Fruit fly (Drosophila melanogaster) whole organism, prepupa: ENCODE measurements around the gene Aatf.

ENCODE experiments used
- CG10631 ChIP-seq: fragments of 200-800 bp; sonication (Bioruptor generic); optimal IDR thresholded peaks from 2 replicates; lab custom pipeline; 2016; ENCODE audit warnings: missing biosample characterization, missing genetic modification characterization
- CG11294 ChIP-seq: fragments of 200-800 bp; sonication (Bioruptor generic); IDR thresholded peaks from 2 replicates; pipeline ENCODE4 v1.3.6; 2022; ENCODE audit warnings: missing biosample characterization, missing genetic modification characterization
- CG11762 ChIP-seq: fragments of 200-800 bp; sonication (Bioruptor generic); optimal IDR thresholded peaks from 3 replicates; lab custom pipeline; 2016; ENCODE audit warnings: missing biosample characterization, missing genetic modification characterization; ENCODE audit not compliant: insufficient read depth
- CG15336 ChIP-seq: fragments of 200-800 bp; sonication (Bioruptor generic); IDR thresholded peaks from 2 replicates; pipeline ENCODE4 v1.3.6; 2022; ENCODE audit warnings: missing biosample characterization, missing genetic modification characterization
- CG16779 ChIP-seq: fragments of 200-800 bp; sonication (Bioruptor generic); optimal IDR thresholded peaks from 3 replicates; lab custom pipeline; 2017; ENCODE audit warnings: missing biosample characterization, mild to moderate bottlenecking, missing genetic modification characterization
- CG31627 ChIP-seq: fragments of 200-800 bp; sonication (Bioruptor generic); optimal IDR thresholded peaks from 3 replicates; lab custom pipeline; 2016; ENCODE audit warnings: missing biosample characterization, missing genetic modification characterization
- CG32006 ChIP-seq: fragments of 200-800 bp; sonication (Bioruptor generic); optimal IDR thresholded peaks from 3 replicates; lab custom pipeline; 2017; ENCODE audit warnings: missing biosample characterization, mild to moderate bottlenecking, missing genetic modification characterization
- CG34406 ChIP-seq: fragments of 200-800 bp; sonication (Bioruptor generic); optimal IDR thresholded peaks from 3 replicates; lab custom pipeline; 2016; ENCODE audit warnings: missing biosample characterization, missing genetic modification characterization
- CG4318 ChIP-seq: fragments of 200-800 bp; sonication (Bioruptor generic); optimal IDR thresholded peaks from 3 replicates; lab custom pipeline; 2017; ENCODE audit warnings: missing biosample characterization, mild to moderate bottlenecking, missing genetic modification characterization
- CG6163 ChIP-seq: fragments of 200-800 bp; sonication (Bioruptor generic); IDR thresholded peaks from 3 replicates; pipeline ENCODE4 v1.3.6; 2022; ENCODE audit warnings: missing biosample characterization, missing genetic modification characterization
- CG6808 ChIP-seq: fragments of 200-800 bp; sonication (Bioruptor generic); optimal IDR thresholded peaks from 3 replicates; lab custom pipeline; 2017; ENCODE audit warnings: missing biosample characterization, missing genetic modification characterization, mild to moderate bottlenecking, moderate library complexity, missing genetic modification reagents
- CG7368 ChIP-seq: fragments of 200-800 bp; sonication (Bioruptor generic); optimal IDR thresholded peaks from 3 replicates; lab custom pipeline; 2016; ENCODE audit warnings: missing biosample characterization, missing genetic modification characterization
- CG8119 ChIP-seq: fragments of 200-800 bp; sonication (Bioruptor generic); IDR thresholded peaks from 3 replicates; pipeline ENCODE4 v1.3.6; 2022; ENCODE audit warnings: missing biosample characterization, missing genetic modification characterization
- CG8319 ChIP-seq: fragments of 200-800 bp; sonication (Bioruptor generic); optimal IDR thresholded peaks from 3 replicates; lab custom pipeline; 2016; ENCODE audit warnings: missing biosample characterization, missing genetic modification characterization
- CG9139 ChIP-seq: fragments of 200-800 bp; sonication (Bioruptor generic); optimal IDR thresholded peaks from 3 replicates; lab custom pipeline; 2017; ENCODE audit warnings: missing biosample characterization, mild to moderate bottlenecking, missing genetic modification characterization
- Eip93F ChIP-seq: fragments of 200-800 bp; sonication (Bioruptor generic); optimal IDR thresholded peaks from 2 replicates; lab custom pipeline; 2016; ENCODE audit warnings: missing biosample characterization, mild to moderate bottlenecking, missing genetic modification characterization
- Ets21C ChIP-seq: fragments of 200-800 bp; sonication (Bioruptor generic); optimal IDR thresholded peaks from 3 replicates; lab custom pipeline; 2016; ENCODE audit warnings: missing biosample characterization, missing genetic modification characterization
- Ets96B ChIP-seq: fragments of 200-800 bp; optimal IDR thresholded peaks from 2 replicates; lab custom pipeline; 2019; ENCODE audit warnings: missing biosample characterization, mild to moderate bottlenecking, missing genetic modification characterization, moderate library complexity
- Hr38 ChIP-seq: sonication (Bioruptor generic); optimal IDR thresholded peaks from 2 replicates; lab custom pipeline; 2016; ENCODE audit warnings: missing biosample characterization, missing genetic modification characterization
- Hr39 ChIP-seq: fragments of 200-800 bp; sonication (Bioruptor generic); optimal IDR thresholded peaks from 2 replicates; lab custom pipeline; 2016; ENCODE audit warnings: missing biosample characterization, missing genetic modification characterization
- Lpt ChIP-seq: fragments of 200-800 bp; sonication (Bioruptor generic); optimal IDR thresholded peaks from 3 replicates; lab custom pipeline; 2016; ENCODE audit warnings: missing biosample characterization, missing genetic modification characterization
- Met ChIP-seq: fragments of 200-800 bp; sonication (Bioruptor generic); optimal IDR thresholded peaks from 3 replicates; lab custom pipeline; 2016; ENCODE audit warnings: missing biosample characterization, missing genetic modification characterization
- OdsH ChIP-seq: fragments of 200-800 bp; sonication (Bioruptor generic); optimal IDR thresholded peaks from 3 replicates; lab custom pipeline; 2016; ENCODE audit warnings: missing biosample characterization, missing genetic modification characterization
- Smox ChIP-seq: fragments of 200-800 bp; sonication (Bioruptor generic); optimal IDR thresholded peaks from 3 replicates; lab custom pipeline; 2016; ENCODE audit warnings: missing biosample characterization, missing genetic modification characterization
- Sox102F ChIP-seq: fragments of 200-800 bp; sonication (Bioruptor generic); optimal IDR thresholded peaks from 2 replicates; lab custom pipeline; 2016; ENCODE audit warnings: missing biosample characterization, mild to moderate bottlenecking, missing genetic modification characterization
- Sox14 ChIP-seq: fragments of 200-800 bp; sonication (Bioruptor generic); optimal IDR thresholded peaks from 3 replicates; lab custom pipeline; 2016; ENCODE audit warnings: missing biosample characterization, missing genetic modification characterization
- Sox15 ChIP-seq: fragments of 200-800 bp; sonication (Bioruptor generic); optimal IDR thresholded peaks from 3 replicates; lab custom pipeline; 2016; ENCODE audit warnings: missing biosample characterization, missing genetic modification characterization
- cyc ChIP-seq: fragments of 200-800 bp; sonication (Bioruptor generic); optimal IDR thresholded peaks from 3 replicates; lab custom pipeline; 2016; ENCODE audit warnings: missing biosample characterization, missing genetic modification characterization
- dac ChIP-seq: fragments of 200-800 bp; sonication (Bioruptor generic); optimal IDR thresholded peaks from 2 replicates; lab custom pipeline; 2017; ENCODE audit warnings: missing biosample characterization, mild to moderate bottlenecking, missing genetic modification characterization
- eg ChIP-seq: fragments of 200-800 bp; sonication (Bioruptor generic); IDR thresholded peaks from 3 replicates; pipeline ENCODE4 v1.3.6; 2022; ENCODE audit warnings: missing biosample characterization, missing genetic modification characterization
- esn ChIP-seq: fragments of 200-800 bp; sonication (Bioruptor generic); optimal IDR thresholded peaks from 2 replicates; lab custom pipeline; 2016; ENCODE audit warnings: missing biosample characterization, mild to moderate bottlenecking, missing genetic modification characterization, moderate library complexity
- fd59A ChIP-seq: fragments of 200-800 bp; sonication (Bioruptor generic); optimal IDR thresholded peaks from 2 replicates; lab custom pipeline; 2017; ENCODE audit warnings: missing biosample characterization, mild to moderate bottlenecking, missing genetic modification characterization, missing genetic modification reagents
- fd85E ChIP-seq: fragments of 200-800 bp; sonication (Bioruptor generic); optimal IDR thresholded peaks from 3 replicates; lab custom pipeline; 2016; ENCODE audit warnings: missing biosample characterization, missing genetic modification characterization
- fkh ChIP-seq: fragments of 200-800 bp; sonication (Bioruptor generic); optimal IDR thresholded peaks from 3 replicates; lab custom pipeline; 2017; ENCODE audit warnings: missing biosample characterization, mild to moderate bottlenecking, missing genetic modification characterization, moderate library complexity
- lz ChIP-seq: fragments of 200-800 bp; sonication (Bioruptor generic); optimal IDR thresholded peaks from 3 replicates; lab custom pipeline; 2016; ENCODE audit warnings: missing biosample characterization, missing genetic modification characterization
- salr ChIP-seq, 2 experiments: fragments of 200-800 bp; sonication (Bioruptor generic); optimal IDR thresholded peaks; 3 replicates each; lab custom pipeline; 2016 to 2018; ENCODE audit warnings: missing biosample characterization in 2 of 2, missing genetic modification characterization in 2 of 2, mild to moderate bottlenecking in 1 of 2
- spab ChIP-seq: fragments of 200-800 bp; sonication (Bioruptor generic); optimal IDR thresholded peaks from 2 replicates; lab custom pipeline; 2017; ENCODE audit warnings: missing biosample characterization, mild to moderate bottlenecking, missing genetic modification characterization, missing genetic modification reagents
- ss ChIP-seq, 2 experiments: fragments of 200-800 bp; sonication (Bioruptor generic); optimal IDR thresholded peaks; 2 replicates in 1 of 2; 3 replicates in 1 of 2; lab custom pipeline; 2017 to 2018; ENCODE audit warnings: mild to moderate bottlenecking in 2 of 2, missing biosample characterization in 2 of 2, missing genetic modification characterization in 2 of 2, moderate library complexity in 1 of 2
- svp ChIP-seq: fragments of 200-800 bp; sonication (Bioruptor generic); peaks from one replicate; lab custom pipeline; 2016; ENCODE audit warnings: missing biosample characterization, missing genetic modification characterization
- topi ChIP-seq: fragments of 200-800 bp; sonication (Bioruptor generic); optimal IDR thresholded peaks from 3 replicates; lab custom pipeline; 2016; ENCODE audit warnings: missing biosample characterization, missing genetic modification characterization
- vri ChIP-seq: fragments of 200-800 bp; sonication (Bioruptor generic); optimal IDR thresholded peaks from 3 replicates; lab custom pipeline; 2016; ENCODE audit warnings: missing biosample characterization, mild to moderate bottlenecking, missing genetic modification characterization

The Aatf gene

dm6 chr2L:6701409-6702199, 15.8 kb upstream of the Aatf start (continued):
- TF ChIP-seq CG8119 (GFP tag; lab: Robert Waterston, UW) (no peak), CG10631 (GFP tag; lab: Kevin White, UChicago) (peak; percentile 1)

DNA sequence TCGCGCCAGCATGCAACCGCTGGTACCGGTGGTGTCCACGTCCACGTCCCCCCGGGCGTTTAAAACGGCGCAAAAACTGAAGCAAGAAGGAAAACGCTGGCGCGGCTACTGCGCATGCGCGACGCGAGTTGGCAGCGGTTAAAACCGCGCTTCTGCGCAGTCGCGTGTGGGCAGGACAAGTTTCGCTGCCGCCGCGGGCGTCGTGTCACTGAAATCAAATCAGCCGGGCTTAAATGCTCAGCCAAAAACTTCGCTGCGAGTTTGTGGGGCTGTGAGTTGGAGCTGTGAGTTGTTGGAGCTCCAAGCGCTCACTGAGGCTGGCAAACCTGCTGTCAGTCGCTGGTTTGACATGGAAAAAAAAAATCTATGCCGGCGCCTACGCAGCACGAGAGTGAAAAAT, 12.3 kb upstream of the Aatf start:
- no peak for TF ChIP-seq spab (GFP tag; lab: Kevin White, UChicago)
- TF ChIP-seq CG16779 = no peak
- TF ChIP-seq topi (GFP tag; lab: Kevin White, UChicago) = no peak
- TF ChIP-seq Sox15 (GFP tag; lab: Kevin White, UChicago) = no peak

- TF ChIP-seq vri (GFP tag; lab: Kevin White, UChicago) = no peak
- TF ChIP-seq cyc (GFP tag; lab: Kevin White, UChicago) = no peak
- TF ChIP-seq Met = no peak
- no peak for TF ChIP-seq Ets21C (GFP tag; lab: Kevin White, UChicago)
- no peak for TF ChIP-seq CG11762
- TF ChIP-seq CG31627 = no peak
- TF ChIP-seq eg (GFP tag; lab: Robert Waterston, UW) = no peak
- TF ChIP-seq esn (GFP tag; lab: Kevin White, UChicago) = no peak
- TF ChIP-seq CG7368 (GFP tag; lab: Kevin White, UChicago) = no peak
- no peak for TF ChIP-seq Lpt (GFP tag; lab: Kevin White, UChicago)
- no peak for TF ChIP-seq fd59A
- no peak for TF ChIP-seq CG34406
- no peak for TF ChIP-seq Eip93F (GFP tag; lab: Kevin White, UChicago)
- TF ChIP-seq Ets96B = no peak
- no peak for TF ChIP-seq ss (GFP tag; optimal IDR thresholded peaks at IDR 0.05; lab: Kevin White, UChicago)
- no peak for TF ChIP-seq CG9139 (GFP tag; lab: Kevin White, UChicago)
- no peak for TF ChIP-seq CG4318
- no peak for TF ChIP-seq lz
- TF ChIP-seq CG10631 (GFP tag; lab: Kevin White, UChicago) = no peak
- TF ChIP-seq salr (GFP tag; optimal IDR thresholded peaks at IDR 0.05; lab: Kevin White, UChicago) = no peak
Measured at dm6 chr2L:6706368-6706919, 11.0 kb upstream of the Aatf start.

DNA sequence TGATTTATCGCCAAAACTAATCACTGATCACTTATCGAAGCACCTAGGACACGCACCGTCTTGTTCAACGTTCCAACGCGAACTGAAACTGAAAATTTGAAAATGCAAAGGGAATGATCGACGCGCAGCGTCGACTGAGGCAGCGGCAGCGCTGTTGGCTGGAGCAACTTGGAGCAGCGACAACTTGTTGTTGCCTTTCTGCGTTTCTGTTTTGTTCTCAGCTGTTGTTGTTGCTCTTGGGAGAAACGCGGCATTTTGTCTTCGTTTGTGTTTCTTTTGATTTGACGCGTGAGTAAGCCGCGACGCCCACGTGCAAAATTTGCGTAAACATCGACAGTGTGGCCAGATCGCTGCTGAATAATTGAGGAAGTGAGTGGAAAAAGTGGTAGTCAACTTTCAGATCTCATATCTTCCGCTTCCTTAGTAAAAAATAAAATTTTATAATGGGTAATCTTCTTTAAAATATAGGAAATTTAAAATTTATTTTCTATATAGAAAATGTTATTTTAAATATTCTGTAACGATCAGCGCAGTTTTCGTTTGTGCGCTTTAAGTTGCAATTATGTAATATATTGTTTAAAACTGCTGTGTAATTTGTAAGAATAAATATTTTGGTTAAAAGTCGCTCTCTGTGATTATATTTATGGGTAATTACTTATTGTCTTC, 8.3 kb upstream of the Aatf start, which contains the start of gene Tsp:
Tsp (minus strand) TSS at position 90 of the 666 bp plus-strand sequence.
- TF ChIP-seq CG15336 (GFP tag; lab: Robert Waterston, UW) (peak; percentile 19; the same call in 1 of the 2 replicates), CG11762 (no peak), fd85E (no peak), fkh (GFP tag; lab: Kevin White, UChicago) (peak; percentile 23), Sox15 (GFP tag; lab: Kevin White, UChicago) (no peak), CG10631 (GFP tag; lab: Kevin White, UChicago) (no peak), Met (peak; percentile 27), Lpt (GFP tag; lab: Kevin White, UChicago) (no peak), CG9139 (GFP tag; lab: Kevin White, UChicago) (peak; percentile 7), eg (GFP tag; lab: Robert Waterston, UW) (no peak), lz (no peak), Ets96B (no peak), ss (GFP tag; optimal IDR thresholded peaks at IDR 0.05; lab: Kevin White, UChicago) (peak; percentile 5 to 41), CG32006 (GFP tag; lab: Kevin White, UChicago) (no peak), CG6163 (GFP tag; lab: Robert Waterston, UW) (peak; percentile 56), vri (GFP tag; lab: Kevin White, UChicago) (no peak), fd59A (no peak), Hr38 (GFP tag; lab: Kevin White, UChicago) (no peak), CG6808 (GFP tag; lab: Kevin White, UChicago) (peak; percentile 4), dac (GFP tag; lab: Kevin White, UChicago) (no peak), Hr39 (GFP tag; lab: Kevin White, UChicago) (no peak), CG34406 (peak; percentile 7), svp (peak; percentile 64), CG11294 (no peak), CG8319 (GFP tag; lab: Kevin White, UChicago) (no peak), OdsH (GFP tag; lab: Kevin White, UChicago) (no peak), CG7368 (GFP tag; lab: Kevin White, UChicago) (no peak), Smox (GFP tag; lab: Kevin White, UChicago) (no peak), Sox14 (GFP tag; lab: Kevin White, UChicago) (no peak), cyc (GFP tag; lab: Kevin White, UChicago) (no peak), Sox102F (GFP tag; lab: Kevin White, UChicago) (no peak), Eip93F (GFP tag; lab: Kevin White, UChicago) (no peak), CG31627 (no peak)
